Fruit fly (Drosophila melanogaster) whole organism, prepupa: ENCODE measurements around the gene unc-4.

Source experiments
- Blimp-1 ChIP-seq: fragments of 200-800 bp; sonication (Bioruptor generic); optimal IDR thresholded peaks from 3 replicates; lab custom pipeline; 2017; ENCODE audit warnings: missing biosample characterization, missing genetic modification characterization, mild to moderate bottlenecking, moderate library complexity, missing genetic modification reagents
- CG10631 ChIP-seq: fragments of 200-800 bp; sonication (Bioruptor generic); optimal IDR thresholded peaks from 2 replicates; lab custom pipeline; 2016; ENCODE audit warnings: missing biosample characterization, missing genetic modification characterization
- CG11762 ChIP-seq: fragments of 200-800 bp; sonication (Bioruptor generic); optimal IDR thresholded peaks from 3 replicates; lab custom pipeline; 2016; ENCODE audit warnings: missing biosample characterization, missing genetic modification characterization; ENCODE audit not compliant: insufficient read depth
- CG15336 ChIP-seq: fragments of 200-800 bp; sonication (Bioruptor generic); IDR thresholded peaks from 2 replicates; pipeline ENCODE4 v1.3.6; 2022; ENCODE audit warnings: missing biosample characterization, missing genetic modification characterization
- CG16779 ChIP-seq: fragments of 200-800 bp; sonication (Bioruptor generic); optimal IDR thresholded peaks from 3 replicates; lab custom pipeline; 2017; ENCODE audit warnings: missing biosample characterization, mild to moderate bottlenecking, missing genetic modification characterization
- CG3032 ChIP-seq: fragments of 200-800 bp; optimal IDR thresholded peaks from 2 replicates; lab custom pipeline; 2019; ENCODE audit warnings: missing biosample characterization, mild to moderate bottlenecking, missing genetic modification characterization, moderate library complexity
- CG31627 ChIP-seq: fragments of 200-800 bp; sonication (Bioruptor generic); optimal IDR thresholded peaks from 3 replicates; lab custom pipeline; 2016; ENCODE audit warnings: missing biosample characterization, missing genetic modification characterization
- CG3919 ChIP-seq: fragments of 200-800 bp; sonication (Bioruptor generic); optimal IDR thresholded peaks from 3 replicates; lab custom pipeline; 2016; ENCODE audit warnings: missing biosample characterization, missing genetic modification characterization
- CG4318 ChIP-seq: fragments of 200-800 bp; sonication (Bioruptor generic); optimal IDR thresholded peaks from 3 replicates; lab custom pipeline; 2017; ENCODE audit warnings: missing biosample characterization, mild to moderate bottlenecking, missing genetic modification characterization
- CG6276 ChIP-seq: fragments of 200-800 bp; sonication (Bioruptor generic); optimal IDR thresholded peaks from 2 replicates; lab custom pipeline; 2017; ENCODE audit warnings: missing biosample characterization, mild to moderate bottlenecking, missing genetic modification characterization
- CG6792 ChIP-seq: fragments of 200-800 bp; sonication (Bioruptor generic); optimal IDR thresholded peaks from 3 replicates; lab custom pipeline; 2016; ENCODE audit warnings: missing biosample characterization, missing genetic modification characterization
- CG6808 ChIP-seq: fragments of 200-800 bp; sonication (Bioruptor generic); optimal IDR thresholded peaks from 3 replicates; lab custom pipeline; 2017; ENCODE audit warnings: missing biosample characterization, missing genetic modification characterization, mild to moderate bottlenecking, moderate library complexity, missing genetic modification reagents
- CG6854 ChIP-seq: fragments of 200-800 bp; sonication (Bioruptor generic); optimal IDR thresholded peaks from 2 replicates; lab custom pipeline; 2017; ENCODE audit warnings: missing biosample characterization, mild to moderate bottlenecking, missing genetic modification characterization
- CG7368 ChIP-seq: fragments of 200-800 bp; sonication (Bioruptor generic); optimal IDR thresholded peaks from 3 replicates; lab custom pipeline; 2016; ENCODE audit warnings: missing biosample characterization, missing genetic modification characterization
- CG8119 ChIP-seq: fragments of 200-800 bp; sonication (Bioruptor generic); IDR thresholded peaks from 3 replicates; pipeline ENCODE4 v1.3.6; 2022; ENCODE audit warnings: missing biosample characterization, missing genetic modification characterization
- CG8319 ChIP-seq: fragments of 200-800 bp; sonication (Bioruptor generic); optimal IDR thresholded peaks from 3 replicates; lab custom pipeline; 2016; ENCODE audit warnings: missing biosample characterization, missing genetic modification characterization
- CG8632 ChIP-seq: fragments of 200-800 bp; sonication (Bioruptor generic); optimal IDR thresholded peaks from 3 replicates; lab custom pipeline; 2016; ENCODE audit warnings: missing biosample characterization, missing genetic modification characterization
- CG9139 ChIP-seq: fragments of 200-800 bp; sonication (Bioruptor generic); optimal IDR thresholded peaks from 3 replicates; lab custom pipeline; 2017; ENCODE audit warnings: missing biosample characterization, mild to moderate bottlenecking, missing genetic modification characterization
- Eip75B ChIP-seq: fragments of 200-800 bp; sonication (Bioruptor generic); optimal IDR thresholded peaks from 3 replicates; lab custom pipeline; 2016; ENCODE audit warnings: missing biosample characterization, missing genetic modification characterization
- Eip78C ChIP-seq: fragments of 200-800 bp; sonication (Bioruptor generic); peaks from one replicate; lab custom pipeline; 2016; ENCODE audit warnings: missing biosample characterization, missing genetic modification characterization
- Eip93F ChIP-seq: fragments of 200-800 bp; sonication (Bioruptor generic); optimal IDR thresholded peaks from 2 replicates; lab custom pipeline; 2016; ENCODE audit warnings: missing biosample characterization, mild to moderate bottlenecking, missing genetic modification characterization
- Hr4 ChIP-seq: fragments of 200-800 bp; sonication (Bioruptor generic); optimal IDR thresholded peaks from 3 replicates; lab custom pipeline; 2016; ENCODE audit warnings: missing biosample characterization, missing genetic modification characterization
- Lpt ChIP-seq: fragments of 200-800 bp; sonication (Bioruptor generic); optimal IDR thresholded peaks from 3 replicates; lab custom pipeline; 2016; ENCODE audit warnings: missing biosample characterization, missing genetic modification characterization
- Met ChIP-seq: fragments of 200-800 bp; sonication (Bioruptor generic); optimal IDR thresholded peaks from 3 replicates; lab custom pipeline; 2016; ENCODE audit warnings: missing biosample characterization, missing genetic modification characterization
- OdsH ChIP-seq: fragments of 200-800 bp; sonication (Bioruptor generic); optimal IDR thresholded peaks from 3 replicates; lab custom pipeline; 2016; ENCODE audit warnings: missing biosample characterization, missing genetic modification characterization
- Smox ChIP-seq: fragments of 200-800 bp; sonication (Bioruptor generic); optimal IDR thresholded peaks from 3 replicates; lab custom pipeline; 2016; ENCODE audit warnings: missing biosample characterization, missing genetic modification characterization
- Sox102F ChIP-seq: fragments of 200-800 bp; sonication (Bioruptor generic); optimal IDR thresholded peaks from 2 replicates; lab custom pipeline; 2016; ENCODE audit warnings: missing biosample characterization, mild to moderate bottlenecking, missing genetic modification characterization
- Sox14 ChIP-seq: fragments of 200-800 bp; sonication (Bioruptor generic); optimal IDR thresholded peaks from 3 replicates; lab custom pipeline; 2016; ENCODE audit warnings: missing biosample characterization, missing genetic modification characterization
- Sox15 ChIP-seq: fragments of 200-800 bp; sonication (Bioruptor generic); optimal IDR thresholded peaks from 3 replicates; lab custom pipeline; 2016; ENCODE audit warnings: missing biosample characterization, missing genetic modification characterization
- cyc ChIP-seq: fragments of 200-800 bp; sonication (Bioruptor generic); optimal IDR thresholded peaks from 3 replicates; lab custom pipeline; 2016; ENCODE audit warnings: missing biosample characterization, missing genetic modification characterization
- eg ChIP-seq: fragments of 200-800 bp; sonication (Bioruptor generic); IDR thresholded peaks from 3 replicates; pipeline ENCODE4 v1.3.6; 2022; ENCODE audit warnings: missing biosample characterization, missing genetic modification characterization
- fd59A ChIP-seq: fragments of 200-800 bp; sonication (Bioruptor generic); optimal IDR thresholded peaks from 2 replicates; lab custom pipeline; 2017; ENCODE audit warnings: missing biosample characterization, mild to moderate bottlenecking, missing genetic modification characterization, missing genetic modification reagents
- fd85E ChIP-seq: fragments of 200-800 bp; sonication (Bioruptor generic); optimal IDR thresholded peaks from 3 replicates; lab custom pipeline; 2016; ENCODE audit warnings: missing biosample characterization, missing genetic modification characterization
- fkh ChIP-seq: fragments of 200-800 bp; sonication (Bioruptor generic); optimal IDR thresholded peaks from 3 replicates; lab custom pipeline; 2017; ENCODE audit warnings: missing biosample characterization, mild to moderate bottlenecking, missing genetic modification characterization, moderate library complexity
- net ChIP-seq: fragments of 200-800 bp; sonication (Bioruptor generic); optimal IDR thresholded peaks from 3 replicates; lab custom pipeline; 2016; ENCODE audit warnings: missing biosample characterization, missing genetic modification characterization
- pdm3 ChIP-seq: fragments of 200-800 bp; sonication (Bioruptor generic); optimal IDR thresholded peaks from 3 replicates; lab custom pipeline; 2016; ENCODE audit warnings: missing biosample characterization, missing genetic modification characterization
- spab ChIP-seq: fragments of 200-800 bp; sonication (Bioruptor generic); optimal IDR thresholded peaks from 2 replicates; lab custom pipeline; 2017; ENCODE audit warnings: missing biosample characterization, mild to moderate bottlenecking, missing genetic modification characterization, missing genetic modification reagents
- ss ChIP-seq, 2 experiments: fragments of 200-800 bp; sonication (Bioruptor generic); optimal IDR thresholded peaks; 2 replicates in 1 of 2; 3 replicates in 1 of 2; lab custom pipeline; 2017 to 2018; ENCODE audit warnings: mild to moderate bottlenecking in 2 of 2, missing biosample characterization in 2 of 2, missing genetic modification characterization in 2 of 2, moderate library complexity in 1 of 2
- svp ChIP-seq: fragments of 200-800 bp; sonication (Bioruptor generic); peaks from one replicate; lab custom pipeline; 2016; ENCODE audit warnings: missing biosample characterization, missing genetic modification characterization
- topi ChIP-seq: fragments of 200-800 bp; sonication (Bioruptor generic); optimal IDR thresholded peaks from 3 replicates; lab custom pipeline; 2016; ENCODE audit warnings: missing biosample characterization, missing genetic modification characterization
- vri ChIP-seq: fragments of 200-800 bp; sonication (Bioruptor generic); optimal IDR thresholded peaks from 3 replicates; lab custom pipeline; 2016; ENCODE audit warnings: missing biosample characterization, mild to moderate bottlenecking, missing genetic modification characterization

Gene unc-4

dm6 chrX:17789413-17790054 lies 21.2 kb downstream of the unc-4 start:
- TF ChIP-seq Sox14 (no peak), pdm3 (GFP tag; lab: Kevin White, UChicago) (no peak), spab (no peak), Met (no peak), fkh (GFP tag; lab: Kevin White, UChicago) (no peak), CG6792 (GFP tag; lab: Kevin White, UChicago) (no peak), CG15336 (no peak), Eip78C (GFP tag; lab: Kevin White, UChicago) (no peak), CG6808 (GFP tag; lab: Kevin White, UChicago) (no peak), eg (GFP tag; lab: Robert Waterston, UW) (no peak), Blimp-1 (GFP tag; lab: Kevin White, UChicago) (no peak), Smox (GFP tag; lab: Kevin White, UChicago) (no peak), CG10631 (no peak), CG6276 (GFP tag; lab: Kevin White, UChicago) (no peak), CG16779 (tag; lab: Kevin White, UChicago) (no peak), topi (no peak), OdsH (GFP tag; lab: Kevin White, UChicago) (no peak), CG3032 (tag; lab: Kevin White, UChicago) (no peak), Lpt (no peak)

- TF ChIP-seq ss (GFP tag; optimal IDR thresholded peaks at IDR 0.05; lab: Kevin White, UChicago) (peak in 1 of 2 experiments; percentile 12), CG31627 (GFP tag; lab: Kevin White, UChicago) (no peak)
These were observed 21.7 kb downstream of the unc-4 start for dm6 chrX:17790072-17790471.

- no peak for TF ChIP-seq spab
- TF ChIP-seq CG31627 (GFP tag; lab: Kevin White, UChicago) = no peak
- no peak for TF ChIP-seq Sox102F (GFP tag; lab: Kevin White, UChicago)
- TF ChIP-seq Sox14 = no peak
- no peak for TF ChIP-seq CG8632 (GFP tag; lab: Kevin White, UChicago)
- no peak for TF ChIP-seq CG3919 (GFP tag; lab: Kevin White, UChicago)
- TF ChIP-seq vri (GFP tag; lab: Kevin White, UChicago) = no peak
- TF ChIP-seq fd59A = no peak
These were observed 22.3 kb downstream of the unc-4 start, which contains the start of gene OdsH for dm6 chrX:17790710-17791109. TSS of gene OdsH (plus strand) at chrX:17791010.

- TF ChIP-seq CG3032 (tag; lab: Kevin White, UChicago) (no peak), svp (GFP tag; lab: Kevin White, UChicago) (peak; percentile 3), Eip75B (GFP tag; lab: Kevin White, UChicago) (no peak), Eip78C (GFP tag; lab: Kevin White, UChicago) (peak; percentile 8), CG6276 (GFP tag; lab: Kevin White, UChicago) (no peak), CG15336 (no peak)
These were observed 30.9 kb downstream of the unc-4 start for dm6 chrX:17799070-17799802.

dm6 chrX:17799803-17800151 lies 31.4 kb downstream of the unc-4 start:
- TF ChIP-seq CG9139 = no peak
- TF ChIP-seq CG6854 (GFP tag; lab: Kevin White, UChicago) = no peak
- TF ChIP-seq CG6276 (GFP tag; lab: Kevin White, UChicago) = no peak
- TF ChIP-seq CG4318 (GFP tag; lab: Kevin White, UChicago) = no peak
- no peak for TF ChIP-seq CG8119
- no peak for TF ChIP-seq Eip75B (GFP tag; lab: Kevin White, UChicago)
- no peak for TF ChIP-seq cyc (GFP tag; lab: Kevin White, UChicago)
- no peak for TF ChIP-seq CG11762
- no peak for TF ChIP-seq CG7368
- TF ChIP-seq spab = no peak
- TF ChIP-seq OdsH (GFP tag; lab: Kevin White, UChicago) = no peak
- no peak for TF ChIP-seq net (GFP tag; lab: Kevin White, UChicago)
- TF ChIP-seq CG8319 (GFP tag; lab: Kevin White, UChicago) = no peak
- no peak for TF ChIP-seq fd85E (GFP tag; lab: Kevin White, UChicago)
- no peak for TF ChIP-seq Hr4 (GFP tag; lab: Kevin White, UChicago)
- no peak for TF ChIP-seq CG3032 (tag; lab: Kevin White, UChicago)
- TF ChIP-seq Sox15 = no peak
- no peak for TF ChIP-seq Sox14
- no peak for TF ChIP-seq Eip93F
